Fruit fly (Drosophila melanogaster): ENCODE data around the gene mia.
A peak's percentile ranks its signal among the peaks of the same experiment; 100 is the strongest.

mia gene

DNA sequence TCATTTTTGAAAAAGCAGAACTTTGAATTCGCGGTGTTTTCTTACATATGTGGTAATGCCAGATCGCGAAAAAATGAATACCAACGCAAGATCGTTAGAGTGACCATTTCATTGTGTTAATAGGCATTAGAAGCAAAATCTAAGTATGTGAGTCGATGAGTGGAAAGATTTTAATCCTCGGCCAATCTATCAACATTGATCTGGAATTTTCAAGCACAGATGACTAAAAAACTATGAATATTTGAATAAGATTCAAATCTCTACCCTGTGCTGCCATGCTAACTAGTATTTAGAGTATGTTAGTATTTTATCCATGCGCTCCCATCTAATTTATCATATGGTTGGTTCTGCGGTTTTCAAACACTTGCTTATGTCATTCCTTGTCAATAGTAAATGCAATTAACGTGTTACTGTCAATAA, 34.4 kb downstream of the mia start:
- no peak for TF ChIP-seq CG8159 (tag; optimal IDR thresholded peaks at IDR 0.05)
- TF ChIP-seq CG15710 (tag; optimal IDR thresholded peaks at IDR 0.05): no peak
- no peak for TF ChIP-seq CG4496 (GFP tag; IDR thresholded peaks at IDR 0.05)
- TF ChIP-seq CG9948 (tag; optimal IDR thresholded peaks at IDR 0.05): no peak
- TF ChIP-seq rn (GFP tag; IDR thresholded peaks at IDR 0.05): no peak
- TF ChIP-seq CG12605 (GFP tag; IDR thresholded peaks at IDR 0.05): no peak
- TF ChIP-seq EcR (GFP tag; optimal IDR thresholded peaks at IDR 0.05): no peak
- TF ChIP-seq CG17806 (tag; optimal IDR thresholded peaks at IDR 0.05): no peak
- TF ChIP-seq fd96Ca (GFP tag; IDR thresholded peaks at IDR 0.05): no peak

- TF ChIP-seq Ets98B (GFP tag; IDR thresholded peaks at IDR 0.05) (no peak), CG12605 (GFP tag; IDR thresholded peaks at IDR 0.05) (no peak), CG9948 (tag; optimal IDR thresholded peaks at IDR 0.05) (no peak), fd96Ca (GFP tag; IDR thresholded peaks at IDR 0.05) (no peak)
Observed at dm6 chr3R:5514759-5515158, 36.2 kb downstream of the mia start.

dm6 chr3R:5503789-5504387, 47.1 kb downstream of the mia start:
- TF ChIP-seq CG32121 (GFP tag; IDR thresholded peaks at IDR 0.05): no peak
- TF ChIP-seq Snoo (tag; optimal IDR thresholded peaks at IDR 0.05): no peak
- TF ChIP-seq CG8159 (tag; optimal IDR thresholded peaks at IDR 0.05): no peak
- no peak for TF ChIP-seq rn (GFP tag; IDR thresholded peaks at IDR 0.05)
- TF ChIP-seq D1 (tag; optimal IDR thresholded peaks at IDR 0.05): no peak
- no peak for TF ChIP-seq CG4496 (GFP tag; IDR thresholded peaks at IDR 0.05)
- TF ChIP-seq CG34367 (tag; optimal IDR thresholded peaks at IDR 0.05): no peak
- no peak for TF ChIP-seq CG13204 (GFP tag; optimal IDR thresholded peaks at IDR 0.05)
- TF ChIP-seq EcR (GFP tag; optimal IDR thresholded peaks at IDR 0.05): no peak
- TF ChIP-seq gl (tag; optimal IDR thresholded peaks at IDR 0.05): no peak

- peak; percentile 12 for TF ChIP-seq CG13204 (GFP tag; optimal IDR thresholded peaks at IDR 0.05)
- TF ChIP-seq CG8159 (tag; optimal IDR thresholded peaks at IDR 0.05): no peak
Observed at dm6 chr3R:5502646-5503045, 48.3 kb downstream of the mia start, which contains the start of gene NKCC. TSS of gene NKCC (minus strand) at chr3R:5502702.

Measured in whole organism, pupa.